Worm (Caenorhabditis elegans): ENCODE measurements around the gene taf-13.

taf-13 gene

DNA sequence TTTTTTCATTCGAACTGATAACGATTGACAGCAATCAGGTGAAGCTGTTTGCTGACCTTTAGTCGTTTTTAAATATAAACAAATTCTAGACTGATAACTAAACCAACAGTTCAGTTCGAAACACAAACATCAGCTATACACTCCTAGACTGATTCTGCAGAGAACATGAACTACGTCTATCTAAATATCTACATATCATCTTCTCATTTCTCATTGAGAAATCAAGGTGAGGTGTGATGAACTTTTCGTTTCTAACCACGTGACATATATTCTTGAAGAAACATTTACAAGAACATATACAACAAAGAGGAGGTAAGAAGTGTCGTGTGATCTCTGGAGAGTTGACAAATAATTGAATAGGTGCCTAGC, 48.2 kb downstream of the taf-13 start (continued):
- peak; percentile 41 to 67 for TF ChIP-seq lsy-2 (tag; optimal IDR thresholded peaks at IDR 0.05)
- no peak for TF ChIP-seq egl-27 (tag; optimal IDR thresholded peaks at IDR 0.05)
- no peak for TF ChIP-seq fkh-10 (GFP tag; optimal IDR thresholded peaks at IDR 0.05)
- peak; percentile 75 for TF ChIP-seq nhr-19 (GFP tag; conservative IDR thresholded peaks at IDR 0.05)
- peak; percentile 73 for TF ChIP-seq skn-1 (tag; optimal IDR thresholded peaks at IDR 0.05)
- no peak for TF ChIP-seq ceh-82 (tag; optimal IDR thresholded peaks at IDR 0.05)
- peak; percentile 30 for TF ChIP-seq xbp-1 (tag; optimal IDR thresholded peaks at IDR 0.05)
- TF ChIP-seq nhr-77 (tag; optimal IDR thresholded peaks at IDR 0.05) = no peak
- no peak for TF ChIP-seq unc-30 (tag; optimal IDR thresholded peaks at IDR 0.05)

- TF ChIP-seq nhr-76 (tag; optimal IDR thresholded peaks at IDR 0.05) (no peak), pag-3 (tag; optimal IDR thresholded peaks at IDR 0.05; ENCODE audit: borderline replicate concordance, insufficient read depth) (no peak), sup-37 (GFP tag; optimal IDR thresholded peaks at IDR 0.05) (no peak), efl-1 (optimal IDR thresholded peaks at IDR 0.05) (peak in 1 of 2 experiments; percentile 5), efl-1 (GFP tag; optimal IDR thresholded peaks at IDR 0.05 in 1 of 2) (peak in 1 of 2 experiments; percentile 91), aly-2 (tag; optimal IDR thresholded peaks at IDR 0.05) (no peak), jun-1 (tag; optimal IDR thresholded peaks at IDR 0.05) (peak; percentile 12), snpc-4 (tag; optimal IDR thresholded peaks at IDR 0.05) (no peak), nhr-90 (tag; optimal IDR thresholded peaks at IDR 0.05; ENCODE audit: poor library complexity) (no peak), mef-2 (tag; optimal IDR thresholded peaks at IDR 0.05) (no peak), lin-14 (GFP tag; optimal IDR thresholded peaks at IDR 0.05) (no peak), tbx-2 (tag; optimal IDR thresholded peaks at IDR 0.05) (no peak), rnt-1 (tag; optimal IDR thresholded peaks at IDR 0.05) (peak; percentile 22), lsy-2 (tag; optimal IDR thresholded peaks at IDR 0.05) (peak in 1 of 2 experiments; percentile 27)
These were observed 48.7 kb downstream of the taf-13 start for ce11 chrII:10556550-10557205.

DNA sequence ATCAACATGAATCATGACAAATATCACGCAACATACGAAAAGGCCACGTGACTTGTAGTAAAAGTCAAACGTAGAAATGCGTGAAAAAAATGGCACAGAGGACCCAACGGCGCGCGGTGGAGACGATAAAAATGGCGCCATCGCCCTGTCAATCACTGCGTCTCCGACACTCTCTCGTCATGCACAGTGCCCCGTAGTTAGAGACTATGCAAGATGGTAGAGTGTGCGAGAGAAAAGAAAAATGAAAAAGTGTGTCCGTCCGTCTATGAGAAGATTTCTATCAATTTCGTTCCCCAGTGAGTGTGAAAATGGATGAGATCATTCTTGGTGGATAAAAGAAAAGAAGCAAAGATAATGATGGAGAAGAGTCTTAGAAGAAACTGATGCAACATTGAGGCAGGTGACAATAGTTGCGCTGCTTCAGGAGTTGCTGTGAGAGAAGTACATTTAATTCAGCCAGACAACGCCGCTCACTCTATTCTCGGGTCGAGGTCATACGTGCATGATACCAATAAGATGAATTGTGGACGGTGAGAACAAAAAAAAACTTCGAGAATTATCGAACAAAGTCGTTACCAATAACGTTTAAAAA, 49.8 kb downstream of the taf-13 start:
- TF ChIP-seq nhr-19 (GFP tag; conservative IDR thresholded peaks at IDR 0.05) (peak; percentile 67), xbp-1 (tag; optimal IDR thresholded peaks at IDR 0.05) (peak; percentile 55), jun-1 (tag; optimal IDR thresholded peaks at IDR 0.05) (peak; percentile 0), rnt-1 (tag; optimal IDR thresholded peaks at IDR 0.05) (peak; percentile 69), nhr-47 (tag; optimal IDR thresholded peaks at IDR 0.05) (peak; percentile 64), pqm-1 (tag; optimal IDR thresholded peaks at IDR 0.05) (no peak), C04F5.9 (tag; optimal IDR thresholded peaks at IDR 0.05) (no peak), unc-62 (GFP tag; optimal IDR thresholded peaks at IDR 0.05) (no peak), mep-1 (tag; optimal IDR thresholded peaks at IDR 0.05) (peak; percentile 81), nhr-77 (tag; optimal IDR thresholded peaks at IDR 0.05) (peak; percentile 11), nhr-11 (tag; optimal IDR thresholded peaks at IDR 0.05) (peak; percentile 45), nhr-90 (tag; optimal IDR thresholded peaks at IDR 0.05; ENCODE audit: poor library complexity) (peak; percentile 84), pax-3 (tag; optimal IDR thresholded peaks at IDR 0.05) (no peak), isw-1 (GFP tag; IDR thresholded peaks at IDR 0.05) (no peak), irx-1 (tag; optimal IDR thresholded peaks at IDR 0.05) (peak; percentile 18), dsc-1 (tag; optimal IDR thresholded peaks at IDR 0.05) (peak; percentile 37), aha-1 (tag; optimal IDR thresholded peaks at IDR 0.05) (peak; percentile 44), ztf-4 (tag; optimal IDR thresholded peaks at IDR 0.05) (peak; percentile 73), grh-1 (GFP tag; IDR thresholded peaks at IDR 0.05) (0 out of 2 replicates have a peak, but pooled peaks have one; percentile 37), ceh-88 (GFP tag; IDR thresholded peaks at IDR 0.05) (peak; percentile 27; the same call in 1 of the 2 replicates), blmp-1 (tag; optimal IDR thresholded peaks at IDR 0.05) (peak; percentile 85), tbx-2 (tag; optimal IDR thresholded peaks at IDR 0.05) (peak; percentile 59), efl-1 (optimal IDR thresholded peaks at IDR 0.05) (peak; percentile 40 to 56), efl-1 (GFP tag; optimal IDR thresholded peaks at IDR 0.05 in 1 of 2) (peak in 1 of 2 experiments; percentile 93), nhr-71 (tag; optimal IDR thresholded peaks at IDR 0.05) (peak; percentile 92), ztf-11 (tag; optimal IDR thresholded peaks at IDR 0.05) (peak in 1 of 2 experiments; percentile 2), lir-3 (tag; optimal IDR thresholded peaks at IDR 0.05; ENCODE audit: poor library complexity) (peak; percentile 46), nhr-85 (tag) (peak; percentile 97), nhr-84 (tag; optimal IDR thresholded peaks at IDR 0.05) (no peak), lin-39 (tag; optimal IDR thresholded peaks at IDR 0.05) (peak; percentile 22), swsn-7 (tag; optimal IDR thresholded peaks at IDR 0.05) (peak; percentile 62), alr-1 (tag; optimal IDR thresholded peaks at IDR 0.05; ENCODE audit: borderline replicate concordance) (no peak), F16B12.6 (tag; optimal IDR thresholded peaks at IDR 0.05) (peak; percentile 5), skn-1 (tag; optimal IDR thresholded peaks at IDR 0.05) (peak; percentile 57)
